Fruit fly (Drosophila melanogaster) whole organism, embryonic: ENCODE results near the gene Jupiter.

Experiments used
- BEAF-32 ChIP-seq: fragments of 200-800 bp; sonication (Bioruptor generic); optimal IDR thresholded peaks from 3 replicates; lab custom pipeline; 2017; ENCODE audit warnings: missing biosample characterization, missing genetic modification characterization, mild to moderate bottlenecking, moderate library complexity, missing genetic modification reagents
- CG10462 ChIP-seq: fragments of 200-800 bp; sonication (Bioruptor generic); optimal IDR thresholded peaks from 2 replicates; lab custom pipeline; 2016; ENCODE audit warnings: missing biosample characterization, missing genetic modification characterization
- CG10654 ChIP-seq: fragments of 200-800 bp; sonication (Bioruptor generic); optimal IDR thresholded peaks from 2 replicates; lab custom pipeline; 2016; ENCODE audit warnings: missing biosample characterization, missing genetic modification characterization
- CG11093 ChIP-seq: fragments of 200-800 bp; sonication (Bioruptor generic); IDR thresholded peaks from 3 replicates; pipeline ENCODE4 v1.3.6; 2022; ENCODE audit warnings: missing biosample characterization, missing genetic modification characterization
- CG11456 ChIP-seq: fragments of 200-800 bp; sonication (Bioruptor generic); IDR thresholded peaks from 3 replicates; pipeline ENCODE4 v1.3.6; 2022; ENCODE audit warnings: missing biosample characterization, missing genetic modification characterization
- CG11696 ChIP-seq: fragments of 200-800 bp; sonication (Bioruptor generic); IDR thresholded peaks from 2 replicates; pipeline ENCODE4 v1.3.6; 2022; ENCODE audit warnings: missing biosample characterization, missing genetic modification characterization
- CG12299 ChIP-seq: fragments of 200-800 bp; sonication (Bioruptor generic); optimal IDR thresholded peaks from 2 replicates; lab custom pipeline; 2018; ENCODE audit warnings: missing biosample characterization, mild to moderate bottlenecking, missing genetic modification characterization
- CG14014 ChIP-seq: fragments of 200-800 bp; sonication (Bioruptor generic); IDR thresholded peaks from 2 replicates; pipeline ENCODE4 v1.3.6; 2022; ENCODE audit warnings: missing biosample characterization, missing genetic modification characterization
- CG15479 ChIP-seq: fragments of 200-800 bp; sonication (Bioruptor generic); optimal IDR thresholded peaks from 3 replicates; lab custom pipeline; 2019; ENCODE audit warnings: missing biosample characterization, mild to moderate bottlenecking, missing genetic modification characterization, moderate library complexity
- CG1602 ChIP-seq: fragments of 200-800 bp; sonication (Bioruptor generic); optimal IDR thresholded peaks from 3 replicates; lab custom pipeline; 2016; ENCODE audit warnings: missing biosample characterization, missing genetic modification characterization
- CG17802 ChIP-seq: fragments of 200-800 bp; sonication (Bioruptor generic); optimal IDR thresholded peaks from 2 replicates; lab custom pipeline; 2018; ENCODE audit warnings: missing biosample characterization, mild to moderate bottlenecking, missing genetic modification characterization, moderate library complexity
- CG18619 ChIP-seq: fragments of 200-800 bp; sonication (Bioruptor generic); optimal IDR thresholded peaks from 3 replicates; lab custom pipeline; 2017; ENCODE audit warnings: missing biosample characterization, mild to moderate bottlenecking, missing genetic modification characterization
- CG2875 ChIP-seq: fragments of 200-800 bp; sonication (Bioruptor generic); optimal IDR thresholded peaks from 2 replicates; lab custom pipeline; 2017; ENCODE audit warnings: missing biosample characterization, mild to moderate bottlenecking, missing genetic modification characterization, missing genetic modification reagents
- CG5245 ChIP-seq: fragments of 200-800 bp; sonication (Bioruptor generic); optimal IDR thresholded peaks from 3 replicates; lab custom pipeline; 2016; ENCODE audit warnings: missing biosample characterization, missing genetic modification characterization
- CG8924 ChIP-seq: fragments of 200-800 bp; optimal IDR thresholded peaks from 3 replicates; lab custom pipeline; 2019; ENCODE audit warnings: missing biosample characterization, mild to moderate bottlenecking, missing genetic modification characterization, moderate library complexity
- CG9215 ChIP-seq: fragments of 200-800 bp; sonication (Bioruptor generic); IDR thresholded peaks from 2 replicates; pipeline ENCODE4 v1.3.6; 2022; ENCODE audit warnings: missing biosample characterization, missing genetic modification characterization
- CTCF ChIP-seq: fragments of 200-800 bp; sonication (Bioruptor generic); optimal IDR thresholded peaks from 2 replicates; lab custom pipeline; 2017; ENCODE audit warnings: missing biosample characterization, mild to moderate bottlenecking, missing genetic modification characterization, moderate library complexity
- CrebB ChIP-seq: fragments of 200-800 bp; sonication (Bioruptor generic); optimal IDR thresholded peaks from 3 replicates; lab custom pipeline; 2018; ENCODE audit warnings: missing biosample characterization, mild to moderate bottlenecking, missing genetic modification characterization
- D ChIP-seq, 2 experiments: fragments of 200-800 bp in 1 of 2; fragments of >200 bp in 1 of 2; sonication (Bioruptor generic) in 1 of 2; optimal IDR thresholded peaks; 2 replicates in 1 of 2; 3 replicates in 1 of 2; lab custom pipeline; 2017; ENCODE audit warnings: mild to moderate bottlenecking in 1 of 2, missing biosample characterization in 1 of 2, missing genetic modification characterization in 1 of 2, missing genetic modification reagents in 1 of 2
- Dp ChIP-seq: fragments of 200-800 bp; sonication (Bioruptor generic); optimal IDR thresholded peaks from 2 replicates; lab custom pipeline; 2018; ENCODE audit warnings: missing biosample characterization, mild to moderate bottlenecking, missing genetic modification characterization, moderate library complexity
- E2f1 ChIP-seq: fragments of 200-800 bp; sonication (Bioruptor generic); IDR thresholded peaks from 2 replicates; pipeline ENCODE4 v1.3.6; 2022; ENCODE audit warnings: missing biosample characterization, missing genetic modification characterization
- H15 ChIP-seq: fragments of 200-800 bp; sonication (Bioruptor generic); IDR thresholded peaks from 3 replicates; pipeline ENCODE4 v1.3.6; 2022; ENCODE audit warnings: missing biosample characterization, missing genetic modification characterization
- H2.0 ChIP-seq: fragments of 200-800 bp; sonication (Bioruptor generic); IDR thresholded peaks from 2 replicates; pipeline ENCODE4 v1.3.6; 2022; ENCODE audit warnings: missing biosample characterization, missing genetic modification characterization
- Hr39 ChIP-seq: fragments of >200 bp; optimal IDR thresholded peaks from 2 replicates; lab custom pipeline; 2017
- Jarid2 ChIP-seq: fragments of 200-800 bp; sonication (Bioruptor generic); optimal IDR thresholded peaks from 3 replicates; lab custom pipeline; 2017; ENCODE audit warnings: mild to moderate bottlenecking, missing biosample characterization, missing genetic modification reagents, missing genetic modification characterization
- MESR4 ChIP-seq: fragments of 200-800 bp; sonication (Bioruptor generic); optimal IDR thresholded peaks from 2 replicates; lab custom pipeline; 2018; ENCODE audit warnings: missing biosample characterization, mild to moderate bottlenecking, missing genetic modification characterization, moderate library complexity
- NC2β ChIP-seq: fragments of 200-800 bp; sonication (Bioruptor generic); optimal IDR thresholded peaks from 2 replicates; lab custom pipeline; 2016; ENCODE audit warnings: missing biosample characterization, missing genetic modification characterization
- Oli ChIP-seq: fragments of 200-800 bp; sonication (Bioruptor generic); optimal IDR thresholded peaks from 2 replicates; lab custom pipeline; 2018; ENCODE audit warnings: missing biosample characterization, mild to moderate bottlenecking, missing genetic modification characterization, moderate library complexity
- Ptx1 ChIP-seq: fragments of 200-800 bp; sonication (Bioruptor generic); IDR thresholded peaks from 2 replicates; pipeline ENCODE4 v1.3.6; 2022; ENCODE audit warnings: missing biosample characterization, missing genetic modification characterization
- Rfx ChIP-seq: fragments of 200-800 bp; sonication (Bioruptor generic); IDR thresholded peaks from 2 replicates; pipeline ENCODE4 v1.3.6; 2022; ENCODE audit warnings: missing biosample characterization, missing genetic modification characterization
- Tbp ChIP-seq: fragments of >200 bp; optimal IDR thresholded peaks from 2 replicates; lab custom pipeline; 2018; ENCODE audit warnings: missing biosample characterization, missing genetic modification characterization
- Xrp1 ChIP-seq: fragments of 200-800 bp; sonication (Bioruptor generic); IDR thresholded peaks from 2 replicates; pipeline ENCODE4 v1.3.6; 2022; ENCODE audit warnings: missing biosample characterization, missing genetic modification characterization
- bab2 ChIP-seq: fragments of 200-800 bp; sonication (Bioruptor generic); optimal IDR thresholded peaks from 2 replicates; lab custom pipeline; 2016; ENCODE audit warnings: missing biosample characterization, missing genetic modification characterization
- chif ChIP-seq, 2 experiments: fragments of 200-800 bp; sonication (Bioruptor generic); optimal IDR thresholded peaks; 3 replicates each; lab custom pipeline; 2016; ENCODE audit warnings: missing biosample characterization in 2 of 2, missing genetic modification characterization in 2 of 2
- fd64A ChIP-seq: fragments of 200-800 bp; sonication (Bioruptor generic); optimal IDR thresholded peaks from 3 replicates; lab custom pipeline; 2018; ENCODE audit warnings: missing biosample characterization, mild to moderate bottlenecking, missing genetic modification characterization
- gt ChIP-seq: fragments of 200-800 bp; sonication (Bioruptor generic); IDR thresholded peaks from 2 replicates; pipeline ENCODE4 v1.3.6; 2022; ENCODE audit warnings: missing biosample characterization, missing genetic modification characterization
- hkb ChIP-seq, 2 experiments: fragments of 200-800 bp in 1 of 2; fragments of >200 bp in 1 of 2; sonication (Bioruptor generic) in 1 of 2; IDR thresholded peaks in 1 of 2; optimal IDR thresholded peaks in 1 of 2; 2 replicates each; pipeline versions ENCODE4 v1.3.6 to Lab custom; 2017 to 2022; ENCODE audit warnings: missing biosample characterization in 1 of 2, missing genetic modification characterization in 1 of 2
- lmd ChIP-seq: fragments of 200-800 bp; sonication (Bioruptor generic); IDR thresholded peaks from 2 replicates; pipeline ENCODE4 v1.3.6; 2022; ENCODE audit warnings: missing biosample characterization, missing genetic modification characterization
- oc ChIP-seq: fragments of 200-800 bp; sonication (Bioruptor generic); optimal IDR thresholded peaks from 2 replicates; lab custom pipeline; 2018; ENCODE audit warnings: missing biosample characterization, mild to moderate bottlenecking, missing genetic modification characterization, moderate library complexity
- odd ChIP-seq: fragments of 200-800 bp; sonication (Bioruptor generic); optimal IDR thresholded peaks from 2 replicates; lab custom pipeline; 2017; ENCODE audit warnings: missing biosample characterization, mild to moderate bottlenecking, missing genetic modification characterization
- prd ChIP-seq, 3 experiments: fragments of >200 bp in 2 of 3; fragments of 200-800 bp in 1 of 3; sonication (Bioruptor generic) in 1 of 3; optimal IDR thresholded peaks in 2 of 3; IDR thresholded peaks in 1 of 3; 2 replicates in 2 of 3; 3 replicates in 1 of 3; pipeline versions ENCODE4 v1.3.6 to Lab custom; 2017 to 2022; ENCODE audit warnings: missing biosample characterization in 1 of 3, missing genetic modification characterization in 1 of 3
- salm ChIP-seq: fragments of 200-800 bp; sonication (Bioruptor generic); optimal IDR thresholded peaks from 2 replicates; lab custom pipeline; 2018; ENCODE audit warnings: missing biosample characterization, mild to moderate bottlenecking, missing genetic modification characterization
- sima ChIP-seq: fragments of 200-800 bp; sonication (Bioruptor generic); optimal IDR thresholded peaks from 2 replicates; lab custom pipeline; 2016; ENCODE audit warnings: missing biosample characterization, missing genetic modification characterization
- sna ChIP-seq: fragments of 200-800 bp; sonication (Bioruptor generic); IDR thresholded peaks from 2 replicates; pipeline ENCODE4 v1.3.6; 2022; ENCODE audit warnings: missing biosample characterization, missing genetic modification characterization; ENCODE audit not compliant: partially characterized antibody
- stwl ChIP-seq: fragments of 200-800 bp; sonication (Bioruptor generic); optimal IDR thresholded peaks from 3 replicates; lab custom pipeline; 2018; ENCODE audit warnings: missing biosample characterization, mild to moderate bottlenecking, missing genetic modification characterization, moderate library complexity
- toy ChIP-seq: fragments of 200-800 bp; sonication (Bioruptor generic); IDR thresholded peaks from 2 replicates; pipeline ENCODE4 v1.3.6; 2022; ENCODE audit warnings: missing biosample characterization, missing genetic modification characterization
- tx ChIP-seq: fragments of 200-800 bp; sonication (Bioruptor generic); optimal IDR thresholded peaks from 2 replicates; lab custom pipeline; 2016; ENCODE audit warnings: missing biosample characterization, missing genetic modification characterization
- vfl ChIP-seq: fragments of 200-800 bp; sonication (Bioruptor generic); optimal IDR thresholded peaks from 2 replicates; lab custom pipeline; 2016; ENCODE audit warnings: missing biosample characterization, missing genetic modification characterization
- zen ChIP-seq: fragments of 200-800 bp; sonication (Bioruptor generic); optimal IDR thresholded peaks from 3 replicates; lab custom pipeline; 2018; ENCODE audit warnings: missing biosample characterization, mild to moderate bottlenecking, missing genetic modification characterization, moderate library complexity

The Jupiter gene

DNA sequence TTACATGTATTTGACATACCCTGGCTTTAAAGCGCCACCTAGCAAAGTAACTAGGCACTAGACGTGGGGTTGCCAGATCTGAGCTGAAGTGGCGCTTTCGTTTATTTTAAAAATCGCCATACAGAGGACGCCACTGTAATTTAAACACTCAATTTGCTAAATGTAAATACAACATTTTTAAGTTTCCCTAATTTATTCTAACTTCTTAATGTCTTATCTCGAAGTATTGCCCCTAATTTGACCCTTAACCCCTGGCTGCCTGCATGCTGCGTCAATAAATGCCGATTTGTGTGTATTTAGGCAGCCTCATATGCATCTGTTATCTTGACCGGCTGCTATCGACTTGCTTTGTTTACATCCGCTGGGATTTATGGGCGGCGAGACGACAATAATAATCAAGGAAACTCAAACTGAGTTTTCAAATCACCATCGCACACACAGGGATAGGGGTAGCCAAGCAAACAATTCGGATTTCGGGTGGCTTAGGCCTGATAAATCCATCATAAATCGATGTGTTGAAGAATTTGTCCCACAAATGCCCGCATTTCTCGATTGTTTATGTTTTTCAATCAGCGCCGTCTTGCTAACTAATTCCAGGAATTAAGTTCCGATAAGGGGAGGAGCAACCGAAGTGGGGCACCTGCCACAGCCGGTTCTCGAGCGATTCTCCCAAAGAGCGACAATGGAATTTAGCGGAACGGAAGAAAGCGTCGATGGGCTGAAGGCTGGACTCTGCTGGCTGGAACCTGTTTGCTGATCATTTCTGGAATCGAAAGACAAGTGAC lies 6.3 kb downstream of the Jupiter start (continued):
- peak; percentile 42 for TF ChIP-seq tx
- peak; percentile 15 for TF ChIP-seq Oli (tag; lab: Kevin White, UChicago)
- no peak for TF ChIP-seq odd
- TF ChIP-seq CG8924 (tag; lab: Kevin White, UChicago) = no peak
- TF ChIP-seq bab2 (GFP tag; lab: Kevin White, UChicago) = peak; percentile 76
- peak; percentile 100 for TF ChIP-seq CTCF (GFP tag; lab: Kevin White, UChicago)
- TF ChIP-seq CG11696 = no peak
- TF ChIP-seq Xrp1 = peak; percentile 56
- peak; percentile 36 for TF ChIP-seq oc (tag; lab: Kevin White, UChicago)
- no peak for TF ChIP-seq toy (GFP tag; lab: Robert Waterston, UW)
- TF ChIP-seq Jarid2 (GFP tag; lab: Kevin White, UChicago) = peak; percentile 23
- peak; percentile 43 for TF ChIP-seq CG10462 (GFP tag; lab: Kevin White, UChicago)
- TF ChIP-seq stwl (tag; lab: Kevin White, UChicago) = peak; percentile 68
- TF ChIP-seq MESR4 (GFP tag; lab: Kevin White, UChicago) = no peak
- no peak for TF ChIP-seq sna
- TF ChIP-seq CG17802 = peak; percentile 1
- no peak for TF ChIP-seq sima (GFP tag; lab: Kevin White, UChicago)
- peak; percentile 61 to 89 for TF ChIP-seq chif (GFP tag; optimal IDR thresholded peaks at IDR 0.05; lab: Kevin White, UChicago)
- peak; percentile 32 for TF ChIP-seq CG18619
- peak; percentile 88 for TF ChIP-seq Rfx (GFP tag; lab: Robert Waterston, UW)
- no peak for TF ChIP-seq D (optimal IDR thresholded peaks at IDR 0.05; lab: Kevin White, UChicago)
- peak; percentile 29 for TF ChIP-seq D (GFP tag; optimal IDR thresholded peaks at IDR 0.05; lab: Kevin White, UChicago)
- peak; percentile 82 for TF ChIP-seq Ptx1
- TF ChIP-seq Tbp (GFP tag; lab: Kevin White, UChicago) = no peak
- TF ChIP-seq CG2875 (GFP tag; lab: Kevin White, UChicago) = no peak
- 0 out of 2 replicates have a peak, but pooled peaks have one; percentile 25 for TF ChIP-seq H2.0 (GFP tag; lab: Robert Waterston, UW)
- peak; percentile 64 for TF ChIP-seq hkb (optimal IDR thresholded peaks at IDR 0.05; lab: Kevin White, UChicago)
- TF ChIP-seq hkb (GFP tag; IDR thresholded peaks at IDR 0.05; lab: Robert Waterston, UW) = no peak
- peak; percentile 72 for TF ChIP-seq E2f1 (GFP tag; lab: Robert Waterston, UW)
- TF ChIP-seq zen (tag; lab: Kevin White, UChicago) = peak; percentile 79
- TF ChIP-seq CG12299 (tag; lab: Kevin White, UChicago) = no peak
- no peak for TF ChIP-seq vfl
- TF ChIP-seq CG14014 = peak; percentile 64
- peak; percentile 16 for TF ChIP-seq BEAF-32 (GFP tag; lab: Kevin White, UChicago)
- TF ChIP-seq CG1602 = peak; percentile 78
- peak; percentile 15 for TF ChIP-seq CG10654
- TF ChIP-seq H15 = peak; percentile 75
- peak; percentile 68 for TF ChIP-seq NC2β (GFP tag; lab: Kevin White, UChicago)
- TF ChIP-seq Dp (GFP tag; lab: Kevin White, UChicago) = peak; percentile 85
- TF ChIP-seq CrebB (tag; lab: Kevin White, UChicago) = no peak
- TF ChIP-seq CG15479 (GFP tag; lab: Kevin White, UChicago) = peak; percentile 90
- TF ChIP-seq CG11093 (GFP tag; lab: Robert Waterston, UW) = 0 out of 3 replicates have a peak, but pooled peaks have one; percentile 28
- TF ChIP-seq fd64A (GFP tag; lab: Kevin White, UChicago) = no peak
- TF ChIP-seq lmd (GFP tag; lab: Robert Waterston, UW) = peak; percentile 69
- TF ChIP-seq CG11456 (GFP tag; lab: Robert Waterston, UW) = peak; percentile 96
- TF ChIP-seq prd (optimal IDR thresholded peaks at IDR 0.05; lab: Kevin White, UChicago) = no peak
- TF ChIP-seq prd (GFP tag; IDR thresholded peaks at IDR 0.05; lab: Robert Waterston, UW) = peak; percentile 75
- TF ChIP-seq CG9215 = peak; percentile 54
- TF ChIP-seq salm (tag; lab: Kevin White, UChicago) = no peak
- TF ChIP-seq CG5245 = peak; percentile 83
- 0 out of 2 replicates have a peak, but pooled peaks have one; percentile 31 for TF ChIP-seq gt (GFP tag; lab: Robert Waterston, UW)
- no peak for TF ChIP-seq Hr39 (lab: Kevin White, UChicago)
